Worm (Caenorhabditis elegans) whole organism, young adult: ENCODE data around the gene pdzd-8.

Experiments used
- B0019.2 ChIP-seq: fragments of 200-800 bp; sonication (Bioruptor generic); conservative IDR thresholded peaks from 2 replicates; pipeline ENCODE4 v1.3.6; 2022; ENCODE audit warnings: missing genetic modification reagents, missing genetic modification characterization, missing compliant biosample characterization
- F57C9.4 ChIP-seq: sonication (generic microtip); optimal IDR thresholded peaks from 2 replicates; lab custom pipeline; 2017; ENCODE audit warnings: mild to moderate bottlenecking, missing genetic modification characterization, missing compliant biosample characterization
- egl-44 ChIP-seq: fragments of 200-800 bp; sonication (Bioruptor generic); IDR thresholded peaks from 2 replicates; pipeline ENCODE4 v1.3.6; 2022; ENCODE audit warnings: missing genetic modification reagents, missing genetic modification characterization, missing compliant biosample characterization
- pha-4 ChIP-seq: fragments of 150-350 bp; sonication (generic microtip); optimal IDR thresholded peaks from 2 replicates; lab custom pipeline; 2014; ENCODE audit warnings: missing biosample characterization, missing genetic modification reagents, missing genetic modification characterization
- rpc-1 ChIP-seq, 2 experiments: fragments of 150-350 bp in 1 of 2; sonication (generic microtip) in 1 of 2; optimal IDR thresholded peaks; 2 replicates each; lab custom pipeline; 2014 to 2018; ENCODE audit warnings: missing biosample characterization in 1 of 2, missing genetic modification characterization in 1 of 2, missing genetic modification reagents in 1 of 2, missing genotype in 1 of 2
- sdz-38 ChIP-seq: sonication (generic microtip); optimal IDR thresholded peaks from 2 replicates; lab custom pipeline; 2016; ENCODE audit warnings: missing genotype, missing genetic modification characterization, missing compliant biosample characterization
- snpc-4 ChIP-seq, 5 experiments: fragments of 150-350 bp in 1 of 5; sonication (generic microtip) in 4 of 5; optimal IDR thresholded peaks; 2 replicates each; lab custom pipeline; 2014 to 2018; ENCODE audit warnings: missing genetic modification characterization in 5 of 5, missing biosample characterization in 3 of 5, antibody characterized with exemption in 2 of 5, mild to moderate bottlenecking in 2 of 5, missing compliant biosample characterization in 2 of 5, missing genotype in 2 of 5, moderate library complexity in 2 of 5, missing genetic modification reagents in 1 of 5

DNA sequence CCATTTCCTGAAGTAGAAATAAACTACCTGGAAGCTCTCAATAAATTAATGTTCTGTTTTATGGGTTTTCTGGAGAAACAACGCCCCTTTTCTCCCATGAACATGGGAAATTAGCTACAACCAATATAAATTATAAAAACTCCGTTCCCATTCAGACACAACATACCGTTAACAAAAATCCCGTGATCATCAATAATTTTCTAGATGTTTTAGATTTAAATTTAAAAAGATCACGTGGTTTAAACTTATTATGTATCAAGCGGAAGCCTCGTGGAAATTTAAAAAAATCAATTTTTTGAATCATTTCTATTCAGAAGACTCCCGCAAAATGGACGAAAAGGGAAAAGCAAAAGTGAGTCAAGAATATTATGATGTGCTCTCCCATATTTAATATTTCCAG lies 9.4 kb upstream of the pdzd-8 start, which contains the start of gene C53B4.2:
- TF ChIP-seq snpc-4 (GFP tag; optimal IDR thresholded peaks at IDR 0.05; lab: Kevin White, UChicago) (no peak), snpc-4 (tag; optimal IDR thresholded peaks at IDR 0.05; lab: Kevin White, UChicago) (no peak), pha-4 (tag; lab: Kevin White, UChicago) (no peak), egl-44 (no peak), sdz-38 (no peak), F57C9.4 (tag; lab: Kevin White, UChicago) (no peak), rpc-1 (optimal IDR thresholded peaks at IDR 0.05; lab: Kevin White, UChicago) (no peak), rpc-1 (tag; optimal IDR thresholded peaks at IDR 0.05; lab: Kevin White, UChicago) (no peak), B0019.2 (no peak)
